Worm (Caenorhabditis elegans) whole organism, L2 larva: ENCODE results near the gene tes-1.

Experiments used
- aly-2 ChIP-seq: fragments of 150-350 bp; optimal IDR thresholded peaks from 2 replicates; lab custom pipeline; 2014; ENCODE audit warnings: missing biosample characterization, missing genetic modification characterization
- dmd-4 ChIP-seq: sonication (generic microtip); optimal IDR thresholded peaks from 2 replicates; lab custom pipeline; 2017; ENCODE audit warnings: missing biosample characterization, missing genetic modification characterization
- egl-27 ChIP-seq: sonication (generic microtip); optimal IDR thresholded peaks from 3 replicates; lab custom pipeline; 2017; ENCODE audit warnings: missing biosample characterization, missing genetic modification reagents, missing genetic modification characterization
- lin-39 ChIP-seq: fragments of 150-350 bp; optimal IDR thresholded peaks from 2 replicates; lab custom pipeline; 2014; ENCODE audit warnings: missing biosample characterization, missing genetic modification reagents, missing genetic modification characterization
- lsy-2 ChIP-seq, 2 experiments: fragments of 150-350 bp in 1 of 2; sonication (generic microtip) in 1 of 2; optimal IDR thresholded peaks; 2 replicates each; lab custom pipeline; 2014 to 2017; ENCODE audit warnings: missing biosample characterization in 2 of 2, missing genetic modification characterization in 2 of 2
- ztf-11 ChIP-seq: sonication (generic microtip); optimal IDR thresholded peaks from 2 replicates; lab custom pipeline; 2017; ENCODE audit warnings: missing biosample characterization, missing genetic modification characterization

ce11 chrIV:7454890-7455289, 3.6 kb upstream of the tes-1 start:
- TF ChIP-seq aly-2 (tag; lab: Kevin White, UChicago) (no peak), lsy-2 (tag; optimal IDR thresholded peaks at IDR 0.05; lab: Kevin White, UChicago) (no peak), egl-27 (tag; lab: Kevin White, UChicago) (no peak), dmd-4 (tag; lab: Kevin White, UChicago) (no peak), lin-39 (tag; lab: Kevin White, UChicago) (no peak), ztf-11 (tag; lab: Kevin White, UChicago) (no peak)
